In the genomic region with DNA sequence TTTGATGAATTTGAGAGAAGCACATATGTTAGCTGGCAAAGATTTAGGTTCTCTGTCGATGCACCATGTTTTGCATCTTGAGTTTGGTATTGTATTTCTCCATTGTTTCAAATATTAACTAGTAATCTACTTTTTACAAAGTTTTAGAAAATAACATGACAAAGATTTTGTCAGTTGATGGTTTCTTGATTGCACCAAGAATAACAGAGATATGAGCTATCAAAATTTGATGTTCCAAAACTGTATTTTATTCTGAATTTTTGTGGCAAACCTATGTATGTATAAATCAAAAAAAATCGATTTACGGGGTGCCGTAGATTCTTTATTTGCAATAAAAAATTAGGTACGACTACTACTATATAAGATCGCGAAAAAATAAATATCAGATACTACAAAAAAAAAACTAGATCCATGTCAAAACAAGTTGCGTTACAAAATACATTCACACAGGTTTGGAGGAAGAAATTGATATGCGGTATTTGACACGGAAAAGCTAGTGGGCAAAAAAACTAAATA, we compare ENCODE assay signal across 5 worm cellular contexts.
TF ChIP-seq lines count a peak whose summit lies in the region.

No protein-coding gene starts in this region.

TF ChIP-seq in whole organism, L1 larva, 84 proteins besides CTCF, POLR2A, EP300 and RAD21 (continues in another document):
- no peak for TF ChIP-seq ces-1 (GFP tag; optimal IDR thresholded peaks at IDR 0.05; lab: Kevin White, UChicago)
- peak in 1 of 2 experiments; percentile 66 for TF ChIP-seq lsy-2 (tag; optimal IDR thresholded peaks at IDR 0.05; lab: Kevin White, UChicago)
- TF ChIP-seq C34B4.2 (tag; optimal IDR thresholded peaks at IDR 0.05; lab: Kevin White, UChicago): no peak
- peak; percentile 90 for TF ChIP-seq ztf-4 (tag; optimal IDR thresholded peaks at IDR 0.05; lab: Kevin White, UChicago)
- TF ChIP-seq fkh-10 (GFP tag; optimal IDR thresholded peaks at IDR 0.05; lab: Kevin White, UChicago): no peak
- no peak for TF ChIP-seq ceh-63 (GFP tag; optimal IDR thresholded peaks at IDR 0.05; lab: Kevin White, UChicago)
- no peak for TF ChIP-seq dpl-1 (GFP tag; optimal IDR thresholded peaks at IDR 0.05; lab: Kevin White, UChicago)
- peak; percentile 32 for TF ChIP-seq snu-23 (GFP tag; optimal IDR thresholded peaks at IDR 0.05; lab: Kevin White, UChicago)
- peak; percentile 26 for TF ChIP-seq ama-1 (optimal IDR thresholded peaks at IDR 0.05; lab: Kevin White, UChicago)
- TF ChIP-seq lir-3 (tag; optimal IDR thresholded peaks at IDR 0.05; lab: Kevin White, UChicago; ENCODE audit: poor library complexity): no peak
- TF ChIP-seq hlh-17 (GFP tag; optimal IDR thresholded peaks at IDR 0.05; lab: Kevin White, UChicago; ENCODE audit: borderline replicate concordance): no peak
- peak; percentile 13 for TF ChIP-seq nhr-90 (tag; optimal IDR thresholded peaks at IDR 0.05; lab: Kevin White, UChicago; ENCODE audit: poor library complexity)
- TF ChIP-seq nhr-71 (tag; optimal IDR thresholded peaks at IDR 0.05; lab: Kevin White, UChicago): peak; percentile 61
- TF ChIP-seq nhr-12 (tag; optimal IDR thresholded peaks at IDR 0.05; lab: Kevin White, UChicago): no peak
- peak; percentile 9 for TF ChIP-seq nhr-47 (tag; optimal IDR thresholded peaks at IDR 0.05; lab: Kevin White, UChicago)
- TF ChIP-seq ceh-88 (GFP tag; IDR thresholded peaks at IDR 0.05; lab: Robert Waterston, UW): 0 out of 2 replicates have a peak, but pooled peaks have one; percentile 32

TF ChIP-seq in whole organism, L2 larva, 48 proteins besides CTCF, POLR2A, EP300 and RAD21 (continues in another document):
- TF ChIP-seq nhr-237 (tag; optimal IDR thresholded peaks at IDR 0.05; lab: Kevin White, UChicago): no peak
- TF ChIP-seq ceh-16 (tag; optimal IDR thresholded peaks at IDR 0.05; lab: Kevin White, UChicago): no peak
- TF ChIP-seq ceh-82 (tag; optimal IDR thresholded peaks at IDR 0.05; lab: Kevin White, UChicago): no peak
- TF ChIP-seq aly-2 (tag; optimal IDR thresholded peaks at IDR 0.05; lab: Kevin White, UChicago): no peak
- TF ChIP-seq ztf-1 (GFP tag; conservative IDR thresholded peaks at IDR 0.05; lab: Robert Waterston, UW): no peak
- no peak for TF ChIP-seq peb-1 (tag; optimal IDR thresholded peaks at IDR 0.05; lab: Kevin White, UChicago)
- no peak for TF ChIP-seq egl-27 (tag; optimal IDR thresholded peaks at IDR 0.05; lab: Kevin White, UChicago)
- TF ChIP-seq nhr-129 (tag; optimal IDR thresholded peaks at IDR 0.05; lab: Kevin White, UChicago): peak; percentile 55
- no peak for TF ChIP-seq unc-39 (tag; optimal IDR thresholded peaks at IDR 0.05; lab: Kevin White, UChicago)
- no peak for TF ChIP-seq elt-1 (tag; optimal IDR thresholded peaks at IDR 0.05; lab: Kevin White, UChicago)
- TF ChIP-seq mdl-1 (tag; optimal IDR thresholded peaks at IDR 0.05; lab: Kevin White, UChicago): no peak
- peak; percentile 30 for TF ChIP-seq F13H6.1 (tag; optimal IDR thresholded peaks at IDR 0.05; lab: Kevin White, UChicago)
- TF ChIP-seq nhr-12 (tag; optimal IDR thresholded peaks at IDR 0.05; lab: Kevin White, UChicago): no peak
- no peak for TF ChIP-seq R02D3.7 (tag; optimal IDR thresholded peaks at IDR 0.05; lab: Kevin White, UChicago)
- TF ChIP-seq mab-5 (tag; optimal IDR thresholded peaks at IDR 0.05; lab: Kevin White, UChicago): no peak
- peak; percentile 21 for TF ChIP-seq nhr-6 (tag; optimal IDR thresholded peaks at IDR 0.05; lab: Kevin White, UChicago)
- no peak for TF ChIP-seq skn-1 (tag; optimal IDR thresholded peaks at IDR 0.05; lab: Kevin White, UChicago)
- no peak for TF ChIP-seq ztf-11 (tag; optimal IDR thresholded peaks at IDR 0.05; lab: Kevin White, UChicago)
- no peak for TF ChIP-seq unc-55 (GFP tag; optimal IDR thresholded peaks at IDR 0.05; lab: Kevin White, UChicago)

TF ChIP-seq in whole organism, L3 larva, 47 proteins besides CTCF, POLR2A, EP300 and RAD21:
- no peak for TF ChIP-seq egl-27 (tag; optimal IDR thresholded peaks at IDR 0.05; lab: Kevin White, UChicago)
- TF ChIP-seq jun-1 (tag; optimal IDR thresholded peaks at IDR 0.05; lab: Kevin White, UChicago): no peak
- TF ChIP-seq ceh-28 (tag; optimal IDR thresholded peaks at IDR 0.05; lab: Kevin White, UChicago): peak; percentile 44
- no peak for TF ChIP-seq unc-39 (tag; optimal IDR thresholded peaks at IDR 0.05; lab: Kevin White, UChicago)
- TF ChIP-seq nhr-237 (tag; optimal IDR thresholded peaks at IDR 0.05; lab: Kevin White, UChicago): no peak
- TF ChIP-seq nhr-43 (tag; optimal IDR thresholded peaks at IDR 0.05; lab: Kevin White, UChicago; ENCODE audit: poor library complexity, severe bottlenecking): peak; percentile 55
- TF ChIP-seq elt-3 (tag; optimal IDR thresholded peaks at IDR 0.05; lab: Kevin White, UChicago): peak in 1 of 3 experiments; percentile 16
- TF ChIP-seq nhr-25 (tag; optimal IDR thresholded peaks at IDR 0.05; lab: Kevin White, UChicago): peak; percentile 32
- peak; percentile 80 for TF ChIP-seq ztf-4 (tag; optimal IDR thresholded peaks at IDR 0.05; lab: Kevin White, UChicago)
- peak; percentile 49 for TF ChIP-seq lsy-12 (tag; optimal IDR thresholded peaks at IDR 0.05; lab: Kevin White, UChicago)

TF ChIP-seq in whole organism, L4 larva, 104 proteins besides CTCF, POLR2A, EP300 and RAD21:
- peak; percentile 39; the same call in 1 of the 2 replicates for TF ChIP-seq mdt-29 (GFP tag; IDR thresholded peaks at IDR 0.05; lab: Robert Waterston, UW)
- TF ChIP-seq mep-1 (tag; optimal IDR thresholded peaks at IDR 0.05; lab: Kevin White, UChicago): peak; percentile 63
- TF ChIP-seq mes-2 (tag; optimal IDR thresholded peaks at IDR 0.05; lab: Kevin White, UChicago; ENCODE audit: poor library complexity, severe bottlenecking): no peak
- no peak for TF ChIP-seq lin-13 (GFP tag; optimal IDR thresholded peaks at IDR 0.05; lab: Kevin White, UChicago)
- TF ChIP-seq T20F7.1 (GFP tag; optimal IDR thresholded peaks at IDR 0.05; lab: Kevin White, UChicago): peak; percentile 50
- peak; percentile 85 for TF ChIP-seq aha-1 (tag; lab: Kevin White, UChicago)
- peak; percentile 9 for TF ChIP-seq hlh-11 (tag; optimal IDR thresholded peaks at IDR 0.05; lab: Kevin White, UChicago)
- TF ChIP-seq nhr-102 (tag; optimal IDR thresholded peaks at IDR 0.05; lab: Kevin White, UChicago): peak; percentile 12
- TF ChIP-seq tra-1 (GFP tag; IDR thresholded peaks at IDR 0.05; lab: Robert Waterston, UW): 0 out of 2 replicates have a peak, but pooled peaks have one; percentile 6
- TF ChIP-seq lsy-2 (tag; optimal IDR thresholded peaks at IDR 0.05; lab: Kevin White, UChicago): peak in 1 of 2 experiments; percentile 52
- no peak for TF ChIP-seq dmd-9 (GFP tag; IDR thresholded peaks at IDR 0.05; lab: Robert Waterston, UW)
- peak; percentile 66; the same call in 1 of the 2 replicates for TF ChIP-seq zfp-3 (GFP tag; conservative IDR thresholded peaks at IDR 0.05; lab: Robert Waterston, UW)
- TF ChIP-seq T26A8.4 (GFP tag; IDR thresholded peaks at IDR 0.05; lab: Robert Waterston, UW): 0 out of 2 replicates have a peak, but pooled peaks have one; percentile 58
- peak in 1 of 2 experiments; percentile 50 for TF ChIP-seq daf-16 (GFP tag; optimal IDR thresholded peaks at IDR 0.05; lab: Kevin White, UChicago)
- TF ChIP-seq daf-16 (tag; optimal IDR thresholded peaks at IDR 0.05; lab: Kevin White, UChicago): peak; percentile 51

TF ChIP-seq in whole organism, young adult, 124 proteins besides CTCF, POLR2A, EP300 and RAD21:
- TF ChIP-seq B0336.3 (GFP tag; IDR thresholded peaks at IDR 0.05; lab: Robert Waterston, UW) (0 out of 2 replicates have a peak, but pooled peaks have one; percentile 13), ztf-3 (GFP tag; optimal IDR thresholded peaks at IDR 0.05; lab: Kevin White, UChicago) (no peak), lin-54 (GFP tag; optimal IDR thresholded peaks at IDR 0.05; lab: Kevin White, UChicago) (peak; percentile 16), lin-35 (GFP tag; optimal IDR thresholded peaks at IDR 0.05; lab: Kevin White, UChicago) (peak in 1 of 3 experiments; percentile 38), Y95B8A.8 (GFP tag; IDR thresholded peaks at IDR 0.05; lab: Robert Waterston, UW) (0 out of 2 replicates have a peak, but pooled peaks have one; percentile 28), madf-6 (GFP tag; IDR thresholded peaks at IDR 0.05; lab: Robert Waterston, UW) (0 out of 2 replicates have a peak, but pooled peaks have one; percentile 21), ama-1 (optimal IDR thresholded peaks at IDR 0.05; lab: Kevin White, UChicago) (peak; percentile 74), ama-1 (GFP tag; optimal IDR thresholded peaks at IDR 0.05; lab: Kevin White, UChicago) (no peak), nfyb-1 (GFP tag; IDR thresholded peaks at IDR 0.05; lab: Robert Waterston, UW) (peak; percentile 31; the same call in 1 of the 2 replicates), Y79H2A.3 (GFP tag; conservative IDR thresholded peaks at IDR 0.05; lab: Robert Waterston, UW) (0 out of 2 replicates have a peak, but pooled peaks have one; percentile 38), hmg-1.2 (GFP tag; IDR thresholded peaks at IDR 0.05; lab: Robert Waterston, UW) (0 out of 2 replicates have a peak, but pooled peaks have one; percentile 4), ekl-4 (GFP tag; IDR thresholded peaks at IDR 0.05; lab: Robert Waterston, UW) (no peak)
